Fruit fly (Drosophila melanogaster) whole organism, wandering third instar larva: ENCODE data around the gene snsl.
A peak's percentile ranks its signal among the peaks of the same experiment; 100 is the strongest.

Source experiments
- CG32264 ChIP-seq: fragments of 200-800 bp; sonication (Bioruptor generic); optimal IDR thresholded peaks from 2 replicates; lab custom pipeline; 2016; ENCODE audit warnings: missing biosample characterization, missing genetic modification characterization
- CG9705 ChIP-seq: fragments of 200-800 bp; sonication (Bioruptor generic); optimal IDR thresholded peaks from 2 replicates; lab custom pipeline; 2018; ENCODE audit warnings: missing biosample characterization, mild to moderate bottlenecking, missing genetic modification characterization
- CrebA ChIP-seq: fragments of 200-800 bp; sonication (Bioruptor generic); optimal IDR thresholded peaks from 2 replicates; lab custom pipeline; 2016; ENCODE audit warnings: missing biosample characterization, mild to moderate bottlenecking, missing genetic modification characterization, borderline replicate concordance
- Dfd ChIP-seq: fragments of >200 bp; optimal IDR thresholded peaks from 2 replicates; lab custom pipeline; 2017; ENCODE audit warnings: missing biosample characterization, missing genetic modification characterization
- Dif ChIP-seq: fragments of 200-275, 200-300 bp; sonication (Bioruptor generic); optimal IDR thresholded peaks from 2 replicates; lab custom pipeline; 2018; ENCODE audit warnings: missing biosample characterization, missing genetic modification characterization; ENCODE audit not compliant: partially characterized antibody
- GATAd ChIP-seq: sonication (Bioruptor generic); optimal IDR thresholded peaks from 2 replicates; lab custom pipeline; 2016; ENCODE audit warnings: missing biosample characterization, missing genetic modification characterization
- HLH106 ChIP-seq: fragments of 200-800 bp; optimal IDR thresholded peaks from 3 replicates; lab custom pipeline; 2019; ENCODE audit warnings: missing biosample characterization, mild to moderate bottlenecking, missing genetic modification characterization, moderate library complexity
- Hnf4 ChIP-seq: fragments of 200-800 bp; sonication (Bioruptor generic); optimal IDR thresholded peaks from 2 replicates; lab custom pipeline; 2016; ENCODE audit warnings: missing biosample characterization, mild to moderate bottlenecking, missing genetic modification characterization
- Hr78 ChIP-seq: fragments of >200 bp; optimal IDR thresholded peaks from 2 replicates; lab custom pipeline; 2017; ENCODE audit warnings: missing biosample characterization, missing genetic modification characterization
- Jra ChIP-seq: sonication (Bioruptor generic); optimal IDR thresholded peaks from 2 replicates; lab custom pipeline; 2016; ENCODE audit warnings: missing biosample characterization, missing genetic modification characterization
- Mio ChIP-seq: sonication (Bioruptor generic); optimal IDR thresholded peaks from 2 replicates; lab custom pipeline; 2016; ENCODE audit warnings: missing biosample characterization, missing genetic modification characterization
- Myc ChIP-seq: fragments of >200 bp; optimal IDR thresholded peaks from 2 replicates; lab custom pipeline; 2017
- N ChIP-seq: fragments of >200 bp; optimal IDR thresholded peaks from 2 replicates; lab custom pipeline; 2018; ENCODE audit warnings: missing biosample characterization, missing external identifiers, missing genetic modification characterization
- OdsH ChIP-seq: fragments of 200-800 bp; sonication (Bioruptor generic); optimal IDR thresholded peaks from 2 replicates; lab custom pipeline; 2016; ENCODE audit warnings: missing biosample characterization, mild to moderate bottlenecking, missing genetic modification characterization
- Rel ChIP-seq, 2 experiments: fragments of 200-800 bp; sonication (Bioruptor generic) in 1 of 2; optimal IDR thresholded peaks; 2 replicates in 1 of 2; 3 replicates in 1 of 2; lab custom pipeline; 2016 to 2019; ENCODE audit warnings: mild to moderate bottlenecking in 2 of 2, missing biosample characterization in 2 of 2, missing genetic modification characterization in 2 of 2, moderate library complexity in 1 of 2
- Sp1 ChIP-seq: fragments of 200-800 bp; sonication (Bioruptor generic); optimal IDR thresholded peaks from 3 replicates; lab custom pipeline; 2019; ENCODE audit warnings: missing biosample characterization, mild to moderate bottlenecking, missing genetic modification characterization, moderate library complexity
- Vsx2 ChIP-seq: fragments of 200-300, 225-300 bp; sonication (Bioruptor generic); optimal IDR thresholded peaks from 2 replicates; lab custom pipeline; 2018; ENCODE audit warnings: missing biosample characterization, missing genetic modification characterization; ENCODE audit not compliant: partially characterized antibody
- dmrt93B ChIP-seq: fragments of 200-800 bp; sonication (Bioruptor generic); optimal IDR thresholded peaks from 2 replicates; lab custom pipeline; 2018; ENCODE audit warnings: missing biosample characterization, mild to moderate bottlenecking, missing genetic modification characterization
- dsf ChIP-seq: sonication (Bioruptor generic); optimal IDR thresholded peaks from 2 replicates; lab custom pipeline; 2016; ENCODE audit warnings: missing biosample characterization, missing genetic modification characterization, borderline replicate concordance
- ey ChIP-seq: fragments of 200-800 bp; sonication (Bioruptor generic); optimal IDR thresholded peaks from 2 replicates; lab custom pipeline; 2016; ENCODE audit warnings: missing biosample characterization, missing genetic modification characterization
- foxo ChIP-seq, 2 experiments: fragments of 200-800 bp; sonication (Bioruptor generic); optimal IDR thresholded peaks; 2 replicates in 1 of 2; 3 replicates in 1 of 2; lab custom pipeline; 2016 to 2017; ENCODE audit warnings: missing biosample characterization in 2 of 2, missing genetic modification characterization in 2 of 2
- fru ChIP-seq: fragments of 200-800 bp; sonication (Bioruptor generic); optimal IDR thresholded peaks from 3 replicates; lab custom pipeline; 2016; ENCODE audit warnings: missing biosample characterization, mild to moderate bottlenecking, missing genetic modification characterization
- h ChIP-seq: fragments of 200-800 bp; sonication (Bioruptor generic); optimal IDR thresholded peaks from 3 replicates; lab custom pipeline; 2016; ENCODE audit warnings: missing biosample characterization, mild to moderate bottlenecking, missing genetic modification characterization
- jim ChIP-seq: fragments of 175-275, 200-325 bp; sonication (Bioruptor generic); optimal IDR thresholded peaks from 2 replicates; lab custom pipeline; 2016; ENCODE audit warnings: missing biosample characterization, mild to moderate bottlenecking, missing genetic modification characterization
- lola ChIP-seq: fragments of >200 bp; optimal IDR thresholded peaks from 2 replicates; lab custom pipeline; 2017; ENCODE audit warnings: missing biosample characterization, missing genetic modification characterization
- pan ChIP-seq: fragments of >200 bp; optimal IDR thresholded peaks from 2 replicates; lab custom pipeline; 2017
- psq ChIP-seq: fragments of 200-800 bp; sonication (Bioruptor generic); optimal IDR thresholded peaks from 3 replicates; lab custom pipeline; 2017; ENCODE audit warnings: missing biosample characterization, mild to moderate bottlenecking, missing genetic modification characterization, moderate library complexity
- rgr ChIP-seq: fragments of 200-800 bp; sonication (Bioruptor generic); optimal IDR thresholded peaks from 3 replicates; lab custom pipeline; 2016; ENCODE audit warnings: missing biosample characterization, mild to moderate bottlenecking, missing genetic modification characterization
- sage ChIP-seq: fragments of 200-800 bp; sonication (Bioruptor generic); optimal IDR thresholded peaks from 2 replicates; lab custom pipeline; 2016; ENCODE audit warnings: missing biosample characterization, mild to moderate bottlenecking, missing genetic modification characterization
- usp ChIP-seq: fragments of >200 bp; optimal IDR thresholded peaks from 2 replicates; lab custom pipeline; 2017; ENCODE audit warnings: missing biosample characterization, missing genetic modification characterization

snsl gene

DNA sequence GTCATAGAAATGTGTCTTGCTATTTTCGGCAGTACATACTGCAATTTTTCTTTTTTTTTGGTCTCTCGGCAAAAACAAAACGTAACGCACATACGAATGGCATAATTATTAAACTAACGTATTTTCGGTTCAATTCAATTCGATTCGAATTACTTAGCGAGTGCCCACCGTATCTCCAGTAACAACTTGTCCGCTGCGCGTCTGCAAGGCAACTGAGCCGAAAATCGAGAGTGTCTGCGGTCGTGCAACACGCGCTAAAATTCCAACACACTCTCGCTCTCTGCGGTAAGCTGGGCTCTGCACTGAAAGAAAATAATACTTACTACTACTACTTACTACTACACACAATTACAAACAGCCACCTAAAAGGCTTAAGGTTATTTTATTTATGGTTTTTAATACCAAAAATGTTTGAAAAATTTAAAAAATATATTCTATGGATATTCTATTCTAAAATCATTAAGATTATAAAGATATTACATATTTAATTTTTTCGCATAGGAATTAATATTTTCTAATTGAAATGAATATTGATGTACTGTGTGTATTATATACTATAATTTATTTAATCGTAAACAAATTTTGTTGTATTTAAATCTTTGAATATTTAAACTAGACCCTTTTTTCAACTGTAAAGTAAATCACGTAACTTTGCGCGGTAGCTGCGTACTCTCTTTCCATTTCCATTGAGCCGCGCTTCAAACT, at the start of gene snsl:
Gene snsl, minus strand, starts transcription at position 217 of the 705 bp plus-strand sequence.
- peak; percentile 17 for TF ChIP-seq h (GFP tag; lab: Kevin White, UChicago)
- no peak for TF ChIP-seq jim (GFP tag; lab: Kevin White, UChicago)
- TF ChIP-seq rgr (GFP tag; lab: Kevin White, UChicago): peak; percentile 53
- TF ChIP-seq psq: peak; percentile 72
- peak; percentile 61 for TF ChIP-seq OdsH (GFP tag; lab: Kevin White, UChicago)
- TF ChIP-seq Sp1 (GFP tag; lab: Kevin White, UChicago): peak; percentile 82
- peak; percentile 84 for TF ChIP-seq fru (GFP tag; lab: Kevin White, UChicago)
- no peak for TF ChIP-seq GATAd
- no peak for TF ChIP-seq Mio (GFP tag; lab: Kevin White, UChicago)
- no peak for TF ChIP-seq Rel (GFP tag; optimal IDR thresholded peaks at IDR 0.05; lab: Kevin White, UChicago)
- TF ChIP-seq Rel (tag; optimal IDR thresholded peaks at IDR 0.05; lab: Kevin White, UChicago): no peak
- TF ChIP-seq pan: no peak
- no peak for TF ChIP-seq dsf (GFP tag; lab: Kevin White, UChicago)
- TF ChIP-seq foxo (GFP tag; optimal IDR thresholded peaks at IDR 0.05; lab: Kevin White, UChicago): peak in 1 of 2 experiments; percentile 72
- TF ChIP-seq sage (GFP tag; lab: Kevin White, UChicago): no peak
- no peak for TF ChIP-seq CG32264 (GFP tag; lab: Kevin White, UChicago)
- TF ChIP-seq CG9705: no peak
- TF ChIP-seq Jra: no peak
- TF ChIP-seq dmrt93B (GFP tag; lab: Kevin White, UChicago): no peak
- peak; percentile 72 for TF ChIP-seq HLH106 (tag; lab: Kevin White, UChicago)
- TF ChIP-seq ey (GFP tag; lab: Kevin White, UChicago): peak; percentile 19

DNA sequence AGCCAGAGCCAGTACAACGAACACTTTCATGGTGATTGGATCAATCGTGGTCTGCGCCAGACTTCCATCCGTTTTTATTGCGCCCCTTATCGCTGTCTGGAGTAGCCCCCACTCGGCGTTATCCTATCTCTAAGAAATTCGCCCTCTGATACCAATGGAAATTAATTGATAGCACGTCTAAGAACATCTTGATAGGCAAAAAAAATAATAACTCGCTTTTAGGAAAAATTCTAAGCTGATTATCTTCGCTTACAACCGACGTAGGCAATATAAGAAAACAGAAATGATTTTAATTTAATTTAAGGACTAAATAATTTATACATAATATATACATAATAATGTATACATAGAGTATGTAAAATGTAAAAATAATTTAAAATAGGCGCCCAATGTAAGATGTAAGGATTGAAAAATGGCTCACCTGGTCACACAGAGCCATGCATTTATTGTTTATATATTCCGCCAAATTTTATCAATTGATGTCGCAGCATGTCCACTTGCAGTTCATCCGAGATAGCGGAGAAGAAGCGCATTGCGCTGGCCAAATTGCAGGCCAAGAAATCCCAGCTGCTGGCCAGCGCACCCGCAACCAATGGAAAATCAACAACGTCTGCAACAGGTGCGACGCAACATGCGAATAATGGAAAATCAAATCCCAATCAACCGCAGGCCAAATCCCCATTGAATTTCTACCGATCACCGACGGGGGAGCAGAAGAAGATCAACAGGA, 48.7 kb upstream of the snsl start, which contains the start of the genes Jon25Bi and Marcal1:
Gene Jon25Bi, minus strand, starts transcription at position 51 of the 730 bp plus-strand sequence.
Gene Marcal1, plus strand, starts transcription at position 416 of the 730 bp plus-strand sequence.
- TF ChIP-seq lola (no peak), dmrt93B (GFP tag; lab: Kevin White, UChicago) (no peak), Dif (GFP tag; lab: Kevin White, UChicago) (no peak), fru (GFP tag; lab: Kevin White, UChicago) (no peak), Hnf4 (GFP tag; lab: Kevin White, UChicago) (no peak), usp (GFP tag; lab: Kevin White, UChicago) (no peak), CG9705 (no peak), rgr (GFP tag; lab: Kevin White, UChicago) (no peak), Dfd (GFP tag; lab: Kevin White, UChicago) (no peak), Sp1 (GFP tag; lab: Kevin White, UChicago) (no peak), Myc (lab: Kevin White, UChicago) (no peak), N (GFP tag; lab: Kevin White, UChicago) (no peak), sage (GFP tag; lab: Kevin White, UChicago) (no peak), foxo (GFP tag; optimal IDR thresholded peaks at IDR 0.05; lab: Kevin White, UChicago) (no peak), CrebA (no peak), Vsx2 (no peak), Hr78 (GFP tag; lab: Kevin White, UChicago) (no peak)

- TF ChIP-seq Dfd (GFP tag; lab: Kevin White, UChicago): no peak
- peak; percentile 60 for TF ChIP-seq h (GFP tag; lab: Kevin White, UChicago)
These were observed 46.6 kb upstream of the snsl start, which contains the start of gene Jon25Bii for dm6 chr2L:4953086-4953570. Gene Jon25Bii (minus strand): TSS chr2L:4953136.

DNA sequence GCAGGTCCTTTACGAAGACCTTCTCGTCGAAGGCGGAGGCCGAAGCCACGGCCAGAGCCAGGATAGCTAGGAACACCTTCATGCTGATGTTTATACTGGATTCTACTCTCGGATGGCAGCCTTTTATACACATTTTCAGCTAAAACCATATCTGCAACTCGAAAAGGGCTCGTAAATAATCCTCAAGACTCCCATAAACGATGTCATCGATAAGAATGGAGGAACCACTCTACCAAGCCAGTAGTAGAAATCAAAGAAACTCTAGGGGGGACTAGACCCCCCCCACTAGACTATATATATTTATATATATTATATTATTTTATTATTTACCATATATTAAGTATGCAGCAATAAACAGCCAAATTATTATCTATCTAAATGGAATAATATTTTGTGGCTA, 44.1 kb upstream of the snsl start, which contains the start of gene Jon25Biii:
Gene Jon25Biii, minus strand, starts transcription at position 101 of the 400 bp plus-strand sequence.
- TF ChIP-seq rgr (GFP tag; lab: Kevin White, UChicago): no peak
- TF ChIP-seq Hnf4 (GFP tag; lab: Kevin White, UChicago): no peak
- TF ChIP-seq usp (GFP tag; lab: Kevin White, UChicago): no peak
- TF ChIP-seq jim (GFP tag; lab: Kevin White, UChicago): no peak
